Worm (Caenorhabditis elegans): Measurements from ENCODE around the gene nhr-68.

The nhr-68 gene

ce11 chrV:11572803-11573490 is at the start of gene nhr-68, which contains the start of gene H12C20.7 (continued):
- TF ChIP-seq F57C9.4 (tag; optimal IDR thresholded peaks at IDR 0.05) (no peak), F22D6.2 (tag; optimal IDR thresholded peaks at IDR 0.05) (peak; percentile 91), mel-28 (tag; optimal IDR thresholded peaks at IDR 0.05; ENCODE audit: borderline replicate concordance) (no peak), unc-62 (GFP tag; optimal IDR thresholded peaks at IDR 0.05) (peak; percentile 3), B0261.1 (tag; optimal IDR thresholded peaks at IDR 0.05) (peak; percentile 5), mxl-1 (tag; optimal IDR thresholded peaks at IDR 0.05) (no peak), ekl-4 (GFP tag; IDR thresholded peaks at IDR 0.05) (0 out of 2 replicates have a peak, but pooled peaks have one; percentile 37), Y56A3A.18 (GFP tag; IDR thresholded peaks at IDR 0.05) (peak; percentile 40; the same call in 1 of the 2 replicates), egl-44 (GFP tag; IDR thresholded peaks at IDR 0.05) (peak; percentile 81), ceh-27 (GFP tag; optimal IDR thresholded peaks at IDR 0.05) (peak; percentile 23), hsf-1 (GFP tag; IDR thresholded peaks at IDR 0.05) (no peak), mcd-1 (GFP tag; IDR thresholded peaks at IDR 0.05) (0 out of 2 replicates have a peak, but pooled peaks have one; percentile 21), ztf-3 (GFP tag; optimal IDR thresholded peaks at IDR 0.05) (peak; percentile 50), Y53G8AR.9 (GFP tag; conservative IDR thresholded peaks at IDR 0.05) (0 out of 2 replicates have a peak, but pooled peaks have one; percentile 13), K11D2.4 (GFP tag; IDR thresholded peaks at IDR 0.05) (peak; percentile 76), snpc-3.4 (tag; optimal IDR thresholded peaks at IDR 0.05) (no peak), Y95B8A.8 (GFP tag; IDR thresholded peaks at IDR 0.05) (no peak), D2030.7 (GFP tag; IDR thresholded peaks at IDR 0.05) (no peak), hmg-1.2 (GFP tag; IDR thresholded peaks at IDR 0.05) (no peak), pha-4 (tag; optimal IDR thresholded peaks at IDR 0.05) (peak; percentile 43), lsy-27 (tag; optimal IDR thresholded peaks at IDR 0.05; ENCODE audit: borderline replicate concordance, insufficient read depth) (no peak), fkh-3 (tag; optimal IDR thresholded peaks at IDR 0.05) (no peak), ets-4 (GFP tag; optimal IDR thresholded peaks at IDR 0.05) (peak; percentile 2), him-1 (tag; optimal IDR thresholded peaks at IDR 0.05) (no peak), ceh-79 (tag; optimal IDR thresholded peaks at IDR 0.05) (no peak), lir-1 (GFP tag; conservative IDR thresholded peaks at IDR 0.05) (no peak), rcor-1 (GFP tag; IDR thresholded peaks at IDR 0.05) (0 out of 2 replicates have a peak, but pooled peaks have one; percentile 16), egl-18 (GFP tag; IDR thresholded peaks at IDR 0.05) (no peak), ztf-26 (tag; optimal IDR thresholded peaks at IDR 0.05) (peak; percentile 97), sea-2 (GFP tag; IDR thresholded peaks at IDR 0.05) (no peak), tbp1 (GFP tag; optimal IDR thresholded peaks at IDR 0.05) (peak; percentile 70), Y53F4B.3 (GFP tag; IDR thresholded peaks at IDR 0.05) (no peak), sptf-2 (GFP tag; optimal IDR thresholded peaks at IDR 0.05) (no peak), dox-1 (GFP tag; IDR thresholded peaks at IDR 0.05) (no peak), somi-1 (GFP tag; optimal IDR thresholded peaks at IDR 0.05) (peak; percentile 97), madf-3 (GFP tag; IDR thresholded peaks at IDR 0.05) (no peak), nfya-1 (tag; optimal IDR thresholded peaks at IDR 0.05; ENCODE audit: borderline replicate concordance, insufficient read depth) (no peak), chd-7 (tag; optimal IDR thresholded peaks at IDR 0.05) (peak; percentile 95), zim-3 (tag; optimal IDR thresholded peaks at IDR 0.05) (peak; percentile 59), madf-10 (tag; optimal IDR thresholded peaks at IDR 0.05) (peak; percentile 85), gei-17 (GFP tag; optimal IDR thresholded peaks at IDR 0.05) (peak; percentile 80), let-526 (GFP tag; IDR thresholded peaks at IDR 0.05) (no peak), tbx-9 (tag; optimal IDR thresholded peaks at IDR 0.05; ENCODE audit: borderline replicate concordance) (no peak), B0336.3 (GFP tag; IDR thresholded peaks at IDR 0.05) (peak; percentile 83; the same call in 1 of the 2 replicates), F49E8.2 (tag; optimal IDR thresholded peaks at IDR 0.05; ENCODE audit: insufficient read depth) (no peak), ceh-91 (GFP tag; IDR thresholded peaks at IDR 0.05) (no peak), hlh-26 (GFP tag; conservative IDR thresholded peaks at IDR 0.05) (no peak)
